Fruit fly (Drosophila melanogaster): ENCODE measurements around the gene Gr98a.
A peak's percentile ranks its signal among the peaks of the same experiment; 100 is the strongest.

Gene Gr98a

dm6 chr3R:27487627-27488026 lies at the start of gene Gr98a:
Gene Gr98a (plus strand): TSS chr3R:27487927.
- TF ChIP-seq D (optimal IDR thresholded peaks at IDR 0.05) (no peak), D (GFP tag; optimal IDR thresholded peaks at IDR 0.05) (no peak), B-H2 (GFP tag; optimal IDR thresholded peaks at IDR 0.05) (no peak), gsb (GFP tag; IDR thresholded peaks at IDR 0.05) (no peak), gcm2 (GFP tag; optimal IDR thresholded peaks at IDR 0.05) (no peak), CG34422 (GFP tag; IDR thresholded peaks at IDR 0.05) (no peak), Chrac-16 (GFP tag; optimal IDR thresholded peaks at IDR 0.05) (no peak), CG8924 (tag; optimal IDR thresholded peaks at IDR 0.05) (no peak)

- TF ChIP-seq CG12155 (GFP tag; optimal IDR thresholded peaks at IDR 0.05) (no peak), sna (GFP tag; IDR thresholded peaks at IDR 0.05; ENCODE audit: partially characterized antibody) (no peak), Max (GFP tag; optimal IDR thresholded peaks at IDR 0.05) (no peak), CG11504 (tag; optimal IDR thresholded peaks at IDR 0.05) (peak; percentile 99), Trl (optimal IDR thresholded peaks at IDR 0.05) (peak in 1 of 2 experiments; percentile 17), Trl (GFP tag; optimal IDR thresholded peaks at IDR 0.05) (no peak), gcm (GFP tag; optimal IDR thresholded peaks at IDR 0.05) (no peak), Deaf1 (tag; optimal IDR thresholded peaks at IDR 0.05) (peak; percentile 41)
Observed at dm6 chr3R:27438370-27438769, 49.4 kb upstream of the Gr98a start.

dm6 chr3R:27440012-27440411 lies 47.7 kb upstream of the Gr98a start, which contains the start of gene CG43447:
Gene CG43447 (plus strand): TSS chr3R:27440312.
- TF ChIP-seq HLH54F (GFP tag; optimal IDR thresholded peaks at IDR 0.05) (no peak), CG9609 (GFP tag; optimal IDR thresholded peaks at IDR 0.05) (no peak), Hey (tag; optimal IDR thresholded peaks at IDR 0.05) (peak; percentile 45)

- TF ChIP-seq ara (GFP tag; IDR thresholded peaks at IDR 0.05): peak; percentile 80
- peak; percentile 59 for TF ChIP-seq CG6254 (GFP tag; optimal IDR thresholded peaks at IDR 0.05)
- no peak for TF ChIP-seq CG10321 (GFP tag; IDR thresholded peaks at IDR 0.05)
- TF ChIP-seq chm (GFP tag; IDR thresholded peaks at IDR 0.05): peak; percentile 62; the same call in 1 of the 2 replicates
- no peak for TF ChIP-seq caup (GFP tag; optimal IDR thresholded peaks at IDR 0.05; ENCODE audit: severe bottlenecking)
- peak; percentile 29; the same call in 1 of the 2 replicates for TF ChIP-seq esg (GFP tag; conservative IDR thresholded peaks at IDR 0.05)
- TF ChIP-seq eve (GFP tag; optimal IDR thresholded peaks at IDR 0.05): peak in 1 of 2 experiments; percentile 61
- TF ChIP-seq CG4820 (GFP tag; optimal IDR thresholded peaks at IDR 0.05): peak; percentile 36
- no peak for TF ChIP-seq Vsx1 (GFP tag; optimal IDR thresholded peaks at IDR 0.05)
- TF ChIP-seq schlank (tag; optimal IDR thresholded peaks at IDR 0.05): no peak
- TF ChIP-seq CG12744 (GFP tag; optimal IDR thresholded peaks at IDR 0.05): no peak
- peak; percentile 32; the same call in 1 of the 2 replicates for TF ChIP-seq CG17328 (GFP tag; IDR thresholded peaks at IDR 0.05)
- TF ChIP-seq Eip74EF (GFP tag; optimal IDR thresholded peaks at IDR 0.05): peak in 1 of 2 experiments; percentile 21
- TF ChIP-seq CG31365 (tag; optimal IDR thresholded peaks at IDR 0.05): no peak
- TF ChIP-seq CG2199 (GFP tag; IDR thresholded peaks at IDR 0.05): no peak
- TF ChIP-seq Ets97D (GFP tag; optimal IDR thresholded peaks at IDR 0.05): no peak
- TF ChIP-seq CG31441 (GFP tag; IDR thresholded peaks at IDR 0.05): peak; percentile 80
- TF ChIP-seq ase (GFP tag; IDR thresholded peaks at IDR 0.05): no peak
- no peak for TF ChIP-seq E2f2 (GFP tag; IDR thresholded peaks at IDR 0.05)
- no peak for TF ChIP-seq lov (optimal IDR thresholded peaks at IDR 0.05)
- TF ChIP-seq lov (GFP tag; IDR thresholded peaks at IDR 0.05): peak; percentile 76; the same call in 2 of the 3 replicates
- peak; percentile 39 for TF ChIP-seq CG13424 (tag; optimal IDR thresholded peaks at IDR 0.05)
- TF ChIP-seq dmrt99B (tag; optimal IDR thresholded peaks at IDR 0.05): peak; percentile 46
- peak; percentile 25 for TF ChIP-seq CoRest (tag; optimal IDR thresholded peaks at IDR 0.05)
- peak; percentile 18 for TF ChIP-seq ATbp (GFP tag; optimal IDR thresholded peaks at IDR 0.05)
- TF ChIP-seq bsh (GFP tag; optimal IDR thresholded peaks at IDR 0.05): peak in 1 of 2 experiments; percentile 72
- peak; percentile 31 for TF ChIP-seq CG5180 (GFP tag; optimal IDR thresholded peaks at IDR 0.05)
- TF ChIP-seq ewg (GFP tag; optimal IDR thresholded peaks at IDR 0.05): peak; percentile 28
- TF ChIP-seq D (optimal IDR thresholded peaks at IDR 0.05): no peak
- TF ChIP-seq D (GFP tag; optimal IDR thresholded peaks at IDR 0.05): peak; percentile 66
Observed at dm6 chr3R:27440628-27441027, 47.1 kb upstream of the Gr98a start, which contains the start of gene CG44290. Gene CG44290 (minus strand): TSS chr3R:27440944.

All from whole organism, embryonic.